Worm (Caenorhabditis elegans) whole organism, late embryonic: Measurements from ENCODE around the gene unc-47.
A peak's percentile ranks its signal among the peaks of the same experiment; 100 is the strongest.

Experiments used
- C38D4.7 ChIP-seq: fragments of 200-800 bp; sonication (Bioruptor generic); optimal IDR thresholded peaks from 2 replicates; lab custom pipeline; 2018; ENCODE audit warnings: mild to moderate bottlenecking, missing genetic modification characterization, moderate library complexity, missing compliant biosample characterization
- K09A11.1 ChIP-seq: sonication (generic microtip); optimal IDR thresholded peaks from 2 replicates; lab custom pipeline; 2017; ENCODE audit warnings: antibody characterized with exemption, mild to moderate bottlenecking, missing genetic modification characterization, missing compliant biosample characterization; ENCODE audit not compliant: insufficient read depth
- T23F11.4 ChIP-seq: fragments of 200-800 bp; sonication (Bioruptor generic); optimal IDR thresholded peaks from 2 replicates; lab custom pipeline; 2018; ENCODE audit warnings: mild to moderate bottlenecking, missing genetic modification characterization, missing compliant biosample characterization
- ahr-1 ChIP-seq: sonication (generic microtip); optimal IDR thresholded peaks from 2 replicates; lab custom pipeline; 2016; ENCODE audit warnings: missing genetic modification characterization, missing compliant biosample characterization
- ama-1 ChIP-seq: fragments of 150-350 bp; optimal IDR thresholded peaks from 2 replicates; lab custom pipeline; 2014
- ceh-14 ChIP-seq: sonication (generic microtip); optimal IDR thresholded peaks from 2 replicates; lab custom pipeline; 2016; ENCODE audit warnings: missing genotype, missing genetic modification characterization, missing compliant biosample characterization
- ceh-18 ChIP-seq: sonication (generic microtip); optimal IDR thresholded peaks from 2 replicates; lab custom pipeline; 2016; ENCODE audit warnings: missing genetic modification characterization, missing compliant biosample characterization
- ceh-19 ChIP-seq: fragments of 200-800 bp; sonication (Bioruptor generic); optimal IDR thresholded peaks from 2 replicates; lab custom pipeline; 2018; ENCODE audit warnings: mild to moderate bottlenecking, missing genetic modification characterization, missing compliant biosample characterization
- ceh-24 ChIP-seq: sonication (generic microtip); optimal IDR thresholded peaks from 2 replicates; lab custom pipeline; 2016; ENCODE audit warnings: mild to moderate bottlenecking, missing genetic modification characterization, missing compliant biosample characterization
- ceh-30 ChIP-seq: fragments of 150-350 bp; optimal IDR thresholded peaks from 2 replicates; lab custom pipeline; 2014; ENCODE audit warnings: missing biosample characterization, missing genetic modification characterization
- ceh-31 ChIP-seq: sonication (generic microtip); optimal IDR thresholded peaks from 2 replicates; lab custom pipeline; 2016; ENCODE audit warnings: missing genetic modification characterization, missing compliant biosample characterization
- ceh-48 ChIP-seq: sonication (generic microtip); optimal IDR thresholded peaks from 2 replicates; lab custom pipeline; 2016; ENCODE audit warnings: missing genetic modification characterization, inconsistent platforms, missing compliant biosample characterization
- che-1 ChIP-seq: sonication (generic microtip); optimal IDR thresholded peaks from 2 replicates; lab custom pipeline; 2016; ENCODE audit warnings: mild to moderate bottlenecking, missing genetic modification characterization, missing compliant biosample characterization
- dmd-4 ChIP-seq: sonication (generic microtip); optimal IDR thresholded peaks from 2 replicates; lab custom pipeline; 2016; ENCODE audit warnings: borderline replicate concordance, missing genetic modification characterization, missing compliant biosample characterization
- elt-2 ChIP-seq: sonication (generic microtip); optimal IDR thresholded peaks from 2 replicates; lab custom pipeline; 2016; ENCODE audit warnings: missing genetic modification reagents, missing genetic modification characterization, missing compliant biosample characterization
- elt-4 ChIP-seq: sonication (generic microtip); optimal IDR thresholded peaks from 2 replicates; lab custom pipeline; 2016; ENCODE audit warnings: missing genetic modification characterization, missing compliant biosample characterization
- eyg-1 ChIP-seq: sonication (generic microtip); optimal IDR thresholded peaks from 2 replicates; lab custom pipeline; 2016; ENCODE audit warnings: missing genotype, missing genetic modification characterization, missing compliant biosample characterization
- fax-1 ChIP-seq: sonication (generic microtip); optimal IDR thresholded peaks from 2 replicates; lab custom pipeline; 2016; ENCODE audit warnings: missing genotype, missing genetic modification characterization, missing compliant biosample characterization
- fkh-6 ChIP-seq: sonication (generic microtip); optimal IDR thresholded peaks from 2 replicates; lab custom pipeline; 2016; ENCODE audit warnings: missing genetic modification characterization, missing compliant biosample characterization
- gmeb-2 ChIP-seq: sonication (generic microtip); optimal IDR thresholded peaks from 2 replicates; lab custom pipeline; 2016; ENCODE audit warnings: missing genetic modification characterization, inconsistent platforms, missing compliant biosample characterization
- hlh-30 ChIP-seq: sonication (generic microtip); optimal IDR thresholded peaks from 2 replicates; lab custom pipeline; 2017; ENCODE audit warnings: antibody characterized with exemption, missing genetic modification characterization, missing compliant biosample characterization; ENCODE audit not compliant: insufficient read depth
- hlh-8 ChIP-seq: sonication (generic microtip); optimal IDR thresholded peaks from 2 replicates; lab custom pipeline; 2016; ENCODE audit warnings: missing genotype, missing genetic modification characterization, missing compliant biosample characterization
- madf-2 ChIP-seq: sonication (generic microtip); optimal IDR thresholded peaks from 2 replicates; lab custom pipeline; 2017; ENCODE audit warnings: missing genetic modification characterization, missing compliant biosample characterization
- mec-3 ChIP-seq: sonication (generic microtip); optimal IDR thresholded peaks from 2 replicates; lab custom pipeline; 2016; ENCODE audit warnings: borderline replicate concordance, missing genetic modification characterization, missing compliant biosample characterization
- nhr-11 ChIP-seq: fragments of 150-350 bp; optimal IDR thresholded peaks from 2 replicates; lab custom pipeline; 2014; ENCODE audit warnings: missing biosample characterization, missing genetic modification characterization
- nhr-232 ChIP-seq: sonication (generic microtip); optimal IDR thresholded peaks from 2 replicates; lab custom pipeline; 2016; ENCODE audit warnings: missing genetic modification characterization, missing compliant biosample characterization
- npax-4 ChIP-seq: sonication (generic microtip); optimal IDR thresholded peaks from 2 replicates; lab custom pipeline; 2016; ENCODE audit warnings: missing genetic modification characterization, missing compliant biosample characterization
- pat-9 ChIP-seq: fragments of 200-800 bp; sonication (Bioruptor generic); optimal IDR thresholded peaks from 2 replicates; lab custom pipeline; 2018; ENCODE audit warnings: mild to moderate bottlenecking, missing genetic modification characterization, moderate library complexity, missing compliant biosample characterization
- pax-1 ChIP-seq: fragments of 150-350 bp; optimal IDR thresholded peaks from 2 replicates; lab custom pipeline; 2014; ENCODE audit warnings: missing biosample characterization, missing genetic modification characterization
- pha-2 ChIP-seq: sonication (generic microtip); optimal IDR thresholded peaks from 2 replicates; lab custom pipeline; 2017; ENCODE audit warnings: mild to moderate bottlenecking, missing genetic modification characterization, missing compliant biosample characterization
- pros-1 ChIP-seq: fragments of 150-350 bp; optimal IDR thresholded peaks from 2 replicates; lab custom pipeline; 2014; ENCODE audit warnings: missing biosample characterization, missing genetic modification reagents, missing genetic modification characterization
- ref-2 ChIP-seq: sonication (generic microtip); optimal IDR thresholded peaks from 2 replicates; lab custom pipeline; 2016; ENCODE audit warnings: missing genetic modification characterization, missing compliant biosample characterization
- rnt-1 ChIP-seq: sonication (generic microtip); optimal IDR thresholded peaks from 2 replicates; lab custom pipeline; 2016; ENCODE audit warnings: missing genetic modification characterization, missing compliant biosample characterization
- sox-2 ChIP-seq: fragments of 200-800 bp; sonication (Bioruptor generic); IDR thresholded peaks from 2 replicates; pipeline ENCODE4 v1.3.6; 2022; ENCODE audit warnings: missing genetic modification reagents, missing genetic modification characterization, missing compliant biosample characterization
- tbx-2 ChIP-seq: sonication (generic microtip); optimal IDR thresholded peaks from 2 replicates; lab custom pipeline; 2016; ENCODE audit warnings: missing genetic modification characterization, missing compliant biosample characterization
- ttx-3 ChIP-seq: sonication (generic microtip); optimal IDR thresholded peaks from 2 replicates; lab custom pipeline; 2016; ENCODE audit warnings: missing genetic modification reagents, missing genetic modification characterization, missing compliant biosample characterization
- unc-42 ChIP-seq: sonication (generic microtip); optimal IDR thresholded peaks from 2 replicates; lab custom pipeline; 2016; ENCODE audit warnings: missing genotype, missing genetic modification characterization, missing compliant biosample characterization
- unc-55 ChIP-seq: sonication (generic microtip); optimal IDR thresholded peaks from 2 replicates; lab custom pipeline; 2017; ENCODE audit warnings: missing biosample characterization, missing genetic modification reagents, missing genetic modification characterization
- unc-86 ChIP-seq: sonication (generic microtip); optimal IDR thresholded peaks from 2 replicates; lab custom pipeline; 2016; ENCODE audit warnings: missing genetic modification characterization, missing compliant biosample characterization
- zip-5 ChIP-seq: sonication (generic microtip); optimal IDR thresholded peaks from 2 replicates; lab custom pipeline; 2016; ENCODE audit warnings: missing genetic modification characterization, missing compliant biosample characterization
- ztf-16 ChIP-seq: sonication (generic microtip); optimal IDR thresholded peaks from 2 replicates; lab custom pipeline; 2017; ENCODE audit warnings: missing genetic modification characterization, missing compliant biosample characterization

The unc-47 gene

ce11 chrIII:10201235-10201634, 15.2 kb upstream of the unc-47 start, which contains the start of the genes T20G5.13 and T20G5.12:
TSS of gene T20G5.13 (minus strand) at chrIII:10201335.
TSS of gene T20G5.12 (plus strand) at chrIII:10201604.
- TF ChIP-seq K09A11.1 (tag; lab: Kevin White, UChicago) = no peak
- TF ChIP-seq ceh-19 (GFP tag; lab: Kevin White, UChicago) = no peak
- TF ChIP-seq ceh-31 (tag; lab: Kevin White, UChicago) = no peak
- no peak for TF ChIP-seq fax-1 (tag; lab: Kevin White, UChicago)
- no peak for TF ChIP-seq ceh-24
- no peak for TF ChIP-seq fkh-6 (tag; lab: Kevin White, UChicago)
- no peak for TF ChIP-seq hlh-30
- no peak for TF ChIP-seq sox-2
- TF ChIP-seq ref-2 (tag; lab: Kevin White, UChicago) = no peak
- TF ChIP-seq pha-2 (tag; lab: Kevin White, UChicago) = no peak
- no peak for TF ChIP-seq unc-42 (tag; lab: Kevin White, UChicago)
- TF ChIP-seq unc-55 (GFP tag; lab: Kevin White, UChicago) = no peak
- no peak for TF ChIP-seq zip-5 (tag; lab: Kevin White, UChicago)
- TF ChIP-seq tbx-2 (tag; lab: Kevin White, UChicago) = no peak
- TF ChIP-seq rnt-1 (tag; lab: Kevin White, UChicago) = no peak

ce11 chrIII:10199052-10199451, 13.0 kb upstream of the unc-47 start, which contains the start of gene T20G5.8:
TSS of gene T20G5.8 (plus strand) at chrIII:10199352.
- TF ChIP-seq dmd-4 (tag; lab: Kevin White, UChicago) (no peak), unc-86 (tag; lab: Kevin White, UChicago) (no peak), che-1 (no peak), npax-4 (tag; lab: Kevin White, UChicago) (no peak), ceh-48 (tag; lab: Kevin White, UChicago) (no peak), T23F11.4 (GFP tag; lab: Kevin White, UChicago) (no peak), fkh-6 (tag; lab: Kevin White, UChicago) (no peak), ztf-16 (tag; lab: Kevin White, UChicago) (no peak), eyg-1 (tag; lab: Kevin White, UChicago) (no peak), tbx-2 (tag; lab: Kevin White, UChicago) (no peak), hlh-8 (no peak), ama-1 (lab: Kevin White, UChicago) (no peak), ceh-30 (tag; lab: Kevin White, UChicago) (no peak)

- no peak for TF ChIP-seq K09A11.1 (tag; lab: Kevin White, UChicago)
- TF ChIP-seq nhr-232 (tag; lab: Kevin White, UChicago) = no peak
- no peak for TF ChIP-seq tbx-2 (tag; lab: Kevin White, UChicago)
These were observed 11.4 kb upstream of the unc-47 start, which contains the start of gene dod-6 for ce11 chrIII:10197416-10197815. TSS of gene dod-6 (plus strand) at chrIII:10197716.

- TF ChIP-seq unc-42 (tag; lab: Kevin White, UChicago) (no peak), nhr-11 (tag; lab: Kevin White, UChicago) (no peak), elt-2 (tag; lab: Kevin White, UChicago) (peak; percentile 82)
These were observed 10.7 kb upstream of the unc-47 start for ce11 chrIII:10196796-10197195.

ce11 chrIII:10195911-10196310, 9.9 kb upstream of the unc-47 start:
- TF ChIP-seq nhr-232 (tag; lab: Kevin White, UChicago) = no peak
- TF ChIP-seq pros-1 (tag; lab: Kevin White, UChicago) = no peak
- no peak for TF ChIP-seq ahr-1 (tag; lab: Kevin White, UChicago)
- TF ChIP-seq ztf-16 (tag; lab: Kevin White, UChicago) = no peak
- TF ChIP-seq pat-9 = no peak
- TF ChIP-seq npax-4 (tag; lab: Kevin White, UChicago) = no peak
- no peak for TF ChIP-seq ceh-48 (tag; lab: Kevin White, UChicago)
- no peak for TF ChIP-seq C38D4.7 (GFP tag; lab: Kevin White, UChicago)
- TF ChIP-seq gmeb-2 (tag; lab: Kevin White, UChicago) = no peak
- TF ChIP-seq sox-2 = no peak
- TF ChIP-seq ttx-3 = no peak
- TF ChIP-seq mec-3 (tag; lab: Kevin White, UChicago) = no peak
- no peak for TF ChIP-seq madf-2 (tag; lab: Kevin White, UChicago)
- no peak for TF ChIP-seq ceh-18
- TF ChIP-seq ceh-24 = no peak
- TF ChIP-seq pax-1 (tag; lab: Kevin White, UChicago) = no peak
- no peak for TF ChIP-seq dmd-4 (tag; lab: Kevin White, UChicago)
- TF ChIP-seq elt-4 (tag; lab: Kevin White, UChicago) = no peak
- TF ChIP-seq ceh-14 (tag; lab: Kevin White, UChicago) = no peak
- no peak for TF ChIP-seq ceh-19 (GFP tag; lab: Kevin White, UChicago)
